Worm (Caenorhabditis elegans) whole organism, L3 larva: ENCODE data around the gene sptl-1.

ENCODE experiments used
- ama-1 ChIP-seq: fragments of 150-350 bp; optimal IDR thresholded peaks from 2 replicates; lab custom pipeline; 2018
- ceh-28 ChIP-seq: fragments of 150-350 bp; optimal IDR thresholded peaks from 2 replicates; lab custom pipeline; 2014; ENCODE audit warnings: missing biosample characterization, missing genetic modification reagents, missing genetic modification characterization
- lin-15B ChIP-seq: fragments of 150-350 bp; optimal IDR thresholded peaks from 2 replicates; lab custom pipeline; 2014; ENCODE audit warnings: missing biosample characterization, missing genetic modification characterization
- lsy-12 ChIP-seq: sonication (generic microtip); optimal IDR thresholded peaks from 2 replicates; lab custom pipeline; 2016; ENCODE audit warnings: mild to moderate bottlenecking, missing genetic modification characterization, missing compliant biosample characterization
- nfya-1 ChIP-seq: sonication (generic microtip); optimal IDR thresholded peaks from 2 replicates; lab custom pipeline; 2017; ENCODE audit warnings: missing genetic modification characterization, mild to moderate bottlenecking, missing compliant biosample characterization, antibody characterized with exemption, moderate library complexity; ENCODE audit not compliant: insufficient read depth
- nhr-76 ChIP-seq: fragments of 150-350 bp; sonication (generic microtip); optimal IDR thresholded peaks from 5 replicates; lab custom pipeline; 2014; ENCODE audit warnings: missing biosample characterization, missing genetic modification characterization
- zag-1 ChIP-seq: fragments of 150-350 bp; optimal IDR thresholded peaks from 2 replicates; lab custom pipeline; 2014; ENCODE audit warnings: missing biosample characterization, missing genetic modification characterization

- no peak for TF ChIP-seq zag-1 (tag; lab: Kevin White, UChicago)
- no peak for TF ChIP-seq nfya-1 (tag; lab: Kevin White, UChicago)
- no peak for TF ChIP-seq lsy-12 (tag; lab: Kevin White, UChicago)
- no peak for TF ChIP-seq ceh-28 (tag; lab: Kevin White, UChicago)
- no peak for TF ChIP-seq ama-1 (lab: Kevin White, UChicago)
- TF ChIP-seq nhr-76 (tag; lab: Kevin White, UChicago), result no peak
- no peak for TF ChIP-seq lin-15B (tag; lab: Kevin White, UChicago)
These were observed 9.5 kb upstream of the sptl-1 start, which contains the start of gene F23F1.10 for ce11 chrII:41914-42313.
